Worm (Caenorhabditis elegans) whole organism, late embryonic: ENCODE results near the gene Y42H9AR.4.

ENCODE experiments used
- C38D4.7 ChIP-seq: fragments of 200-800 bp; sonication (Bioruptor generic); optimal IDR thresholded peaks from 2 replicates; lab custom pipeline; 2018; ENCODE audit warnings: mild to moderate bottlenecking, missing genetic modification characterization, moderate library complexity, missing compliant biosample characterization
- ama-1 ChIP-seq: fragments of 150-350 bp; optimal IDR thresholded peaks from 2 replicates; lab custom pipeline; 2014
- ceh-34 ChIP-seq: sonication (generic microtip); optimal IDR thresholded peaks from 2 replicates; lab custom pipeline; 2016; ENCODE audit warnings: mild to moderate bottlenecking, missing genetic modification characterization, missing compliant biosample characterization
- ceh-45 ChIP-seq: fragments of 200-800 bp; sonication (Bioruptor generic); IDR thresholded peaks from 2 replicates; pipeline ENCODE4 v1.3.6; 2022; ENCODE audit warnings: missing genetic modification reagents, missing genetic modification characterization, missing compliant biosample characterization
- elt-2 ChIP-seq: sonication (generic microtip); optimal IDR thresholded peaks from 2 replicates; lab custom pipeline; 2016; ENCODE audit warnings: missing genetic modification reagents, missing genetic modification characterization, missing compliant biosample characterization
- fax-1 ChIP-seq: sonication (generic microtip); optimal IDR thresholded peaks from 2 replicates; lab custom pipeline; 2016; ENCODE audit warnings: missing genotype, missing genetic modification characterization, missing compliant biosample characterization
- fkh-10 ChIP-seq: fragments of 150-350 bp; optimal IDR thresholded peaks from 2 replicates; lab custom pipeline; 2014; ENCODE audit warnings: missing biosample characterization, missing genetic modification reagents, missing genetic modification characterization
- mec-3 ChIP-seq: sonication (generic microtip); optimal IDR thresholded peaks from 2 replicates; lab custom pipeline; 2016; ENCODE audit warnings: borderline replicate concordance, missing genetic modification characterization, missing compliant biosample characterization
- nfya-1 ChIP-seq: sonication (generic microtip); optimal IDR thresholded peaks from 2 replicates; lab custom pipeline; 2017; ENCODE audit warnings: missing genetic modification characterization, mild to moderate bottlenecking, missing compliant biosample characterization, antibody characterized with exemption, moderate library complexity
- odd-2 ChIP-seq: sonication (generic microtip); optimal IDR thresholded peaks from 2 replicates; lab custom pipeline; 2017; ENCODE audit warnings: antibody characterized with exemption, mild to moderate bottlenecking, missing genetic modification characterization, missing compliant biosample characterization
- pha-4 ChIP-seq: fragments of 150-350 bp; optimal IDR thresholded peaks from 2 replicates; lab custom pipeline; 2018; ENCODE audit warnings: missing biosample characterization, missing genetic modification reagents, missing genetic modification characterization
- pqm-1 ChIP-seq: sonication (generic microtip); optimal IDR thresholded peaks from 2 replicates; lab custom pipeline; 2016; ENCODE audit warnings: missing genetic modification characterization, missing compliant biosample characterization
- pros-1 ChIP-seq: fragments of 150-350 bp; optimal IDR thresholded peaks from 2 replicates; lab custom pipeline; 2014; ENCODE audit warnings: missing biosample characterization, missing genetic modification reagents, missing genetic modification characterization
- ztf-16 ChIP-seq: sonication (generic microtip); optimal IDR thresholded peaks from 2 replicates; lab custom pipeline; 2017; ENCODE audit warnings: missing genetic modification characterization, missing compliant biosample characterization

- TF ChIP-seq pros-1 (tag; lab: Kevin White, UChicago), result no peak
- TF ChIP-seq ceh-45 (GFP tag; lab: Robert Waterston, UW), result no peak
- TF ChIP-seq ceh-34 (tag; lab: Kevin White, UChicago), result no peak
- no peak for TF ChIP-seq nfya-1
- TF ChIP-seq pha-4 (tag; lab: Kevin White, UChicago), result no peak
- no peak for TF ChIP-seq ama-1 (lab: Kevin White, UChicago)
- no peak for TF ChIP-seq mec-3 (tag; lab: Kevin White, UChicago)
- no peak for TF ChIP-seq ztf-16 (tag; lab: Kevin White, UChicago)
- TF ChIP-seq fax-1 (tag; lab: Kevin White, UChicago), result no peak
- TF ChIP-seq elt-2 (tag; lab: Kevin White, UChicago), result no peak
- TF ChIP-seq odd-2 (tag; lab: Kevin White, UChicago), result no peak
- no peak for TF ChIP-seq C38D4.7 (GFP tag; lab: Kevin White, UChicago)
- TF ChIP-seq fkh-10 (GFP tag; lab: Kevin White, UChicago), result no peak
- TF ChIP-seq pqm-1 (tag; lab: Kevin White, UChicago), result no peak
Measured at ce11 chrIV:8067745-8068144, 44.3 kb downstream of the Y42H9AR.4 start.
